Worm (Caenorhabditis elegans) whole organism, midembryonic: ENCODE data around the gene dhs-23.
"Not testable (repeated sequence)": the region's sequence is repeated elsewhere in the genome, so short reads cannot be mapped to it uniquely, and the experiment has no call there.

Experiments
- T22C8.4 ChIP-seq: fragments of 200-800 bp; sonication (Bioruptor generic); IDR thresholded peaks from 2 replicates; pipeline ENCODE4 v1.3.6; 2022; ENCODE audit warnings: missing genetic modification characterization, missing compliant biosample characterization
- cog-1 ChIP-seq: sonication (generic microtip); optimal IDR thresholded peaks from 2 replicates; lab custom pipeline; 2016; ENCODE audit warnings: missing genetic modification characterization, missing compliant biosample characterization
- flt-1 ChIP-seq: fragments of 200-800 bp; sonication (Bioruptor generic); IDR thresholded peaks from 2 replicates; pipeline ENCODE4 v1.3.6; 2022; ENCODE audit warnings: missing genetic modification characterization, missing compliant biosample characterization
- klf-2 ChIP-seq: fragments of 200-800 bp; sonication (Bioruptor generic); conservative IDR thresholded peaks from 2 replicates; pipeline ENCODE4 v1.3.6; 2022; ENCODE audit warnings: missing genetic modification reagents, missing genetic modification characterization, missing compliant biosample characterization
- med-1 ChIP-seq: sonication (generic microtip); optimal IDR thresholded peaks from 2 replicates; lab custom pipeline; 2017; ENCODE audit warnings: missing genetic modification characterization, mild to moderate bottlenecking, missing compliant biosample characterization, antibody characterized with exemption, missing genetic modification reagents; ENCODE audit not compliant: insufficient read depth
- ref-1 ChIP-seq: fragments of 200-800 bp; sonication (Bioruptor generic); conservative IDR thresholded peaks from 2 replicates; pipeline ENCODE4 v1.3.6; 2022; ENCODE audit warnings: missing genetic modification reagents, missing genetic modification characterization, missing compliant biosample characterization
- tab-1 ChIP-seq: fragments of 200-800 bp; sonication (Bioruptor generic); IDR thresholded peaks from 2 replicates; pipeline ENCODE4 v1.3.6; 2022; ENCODE audit warnings: missing genetic modification characterization, missing compliant biosample characterization
- ztf-23 ChIP-seq: fragments of 200-800 bp; sonication (Bioruptor generic); IDR thresholded peaks from 2 replicates; pipeline ENCODE4 v1.3.6; 2022; ENCODE audit warnings: missing genetic modification reagents, missing genetic modification characterization, missing compliant biosample characterization
- ztf-29 ChIP-seq: fragments of 200-800 bp; sonication (Bioruptor generic); IDR thresholded peaks from 2 replicates; pipeline ENCODE4 v1.3.6; 2022; ENCODE audit warnings: missing genetic modification reagents, missing genetic modification characterization, missing compliant biosample characterization

The dhs-23 gene

ce11 chrV:15352376-15352775 lies 28.6 kb upstream of the dhs-23 start, which contains the start of gene srx-58:
srx-58 (plus strand) TSS chrV:15352676.
- TF ChIP-seq ref-1 (GFP tag; lab: Robert Waterston, UW) (no peak), flt-1 (GFP tag; lab: Robert Waterston, UW) (no peak), tab-1 (GFP tag; lab: Robert Waterston, UW) (no peak), ztf-23 (GFP tag; lab: Robert Waterston, UW) (no peak), T22C8.4 (GFP tag; lab: Robert Waterston, UW) (no peak), med-1 (GFP tag; lab: Kevin White, UChicago) (no peak), ztf-29 (GFP tag; lab: Robert Waterston, UW) (no peak)

ce11 chrV:15354648-15355047 lies 26.4 kb upstream of the dhs-23 start, which contains the start of gene C29F3.7:
C29F3.7 (plus strand) TSS chrV:15354901.
- no peak for TF ChIP-seq ztf-23 (GFP tag; lab: Robert Waterston, UW)
- no peak for TF ChIP-seq med-1 (GFP tag; lab: Kevin White, UChicago)
- no peak for TF ChIP-seq cog-1 (tag; lab: Kevin White, UChicago)
- TF ChIP-seq T22C8.4 (GFP tag; lab: Robert Waterston, UW): no peak
- TF ChIP-seq tab-1 (GFP tag; lab: Robert Waterston, UW): no peak
- TF ChIP-seq ref-1 (GFP tag; lab: Robert Waterston, UW): no peak
- TF ChIP-seq klf-2 (GFP tag; lab: Robert Waterston, UW): no peak
- no peak for TF ChIP-seq flt-1 (GFP tag; lab: Robert Waterston, UW)
- TF ChIP-seq ztf-29 (GFP tag; lab: Robert Waterston, UW): no peak

DNA sequence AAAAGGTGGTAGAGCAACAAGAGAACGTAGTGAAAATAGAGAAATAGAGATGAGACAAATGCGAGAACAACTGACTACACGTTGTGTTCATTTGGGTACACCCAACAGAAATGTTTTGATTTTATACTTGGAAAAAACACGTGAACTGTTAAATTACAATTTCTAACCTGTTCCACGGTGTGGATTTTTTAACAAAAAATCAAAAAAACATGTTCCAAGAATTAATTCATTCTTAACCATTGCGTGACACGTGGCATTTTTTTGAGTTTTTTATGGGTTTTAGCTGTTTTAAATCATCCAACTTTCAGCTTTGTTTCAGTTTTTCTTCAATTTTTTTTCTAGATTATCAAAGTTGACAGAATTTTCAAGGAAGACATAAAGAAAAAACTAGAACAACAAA lies 19.6 kb upstream of the dhs-23 start, which contains the start of gene ech-1.1:
ech-1.1 (minus strand) TSS at position 101 of the 400 bp plus-strand sequence.
- not testable (repeated sequence) for TF ChIP-seq T22C8.4 (GFP tag; lab: Robert Waterston, UW); cog-1 (tag; lab: Kevin White, UChicago); ref-1 (GFP tag; lab: Robert Waterston, UW)

DNA sequence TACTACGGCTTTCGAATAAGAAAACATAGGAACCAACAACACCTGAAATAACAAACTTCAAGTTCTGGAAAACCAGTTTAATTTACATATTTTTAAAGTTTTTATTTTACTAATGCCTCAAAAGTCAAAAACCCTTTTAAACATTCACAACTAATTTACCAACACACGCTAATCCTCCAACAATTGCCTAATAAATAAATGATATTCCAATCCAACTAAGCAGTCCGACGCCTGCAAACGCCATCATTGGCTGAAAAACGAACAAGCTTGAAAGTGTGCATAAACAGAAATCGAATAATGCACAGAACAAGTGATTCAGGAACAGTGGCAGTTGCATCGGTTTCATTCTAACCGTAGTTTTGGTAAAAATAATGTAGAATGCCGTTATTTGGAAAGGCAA lies 13.2 kb upstream of the dhs-23 start:
- TF ChIP-seq med-1 (GFP tag; lab: Kevin White, UChicago): no peak

ce11 chrV:15369707-15370106 lies 11.3 kb upstream of the dhs-23 start, which contains the start of gene nhr-269:
nhr-269 (minus strand) TSS chrV:15369807.
- TF ChIP-seq flt-1 (GFP tag; lab: Robert Waterston, UW): no peak
- TF ChIP-seq ref-1 (GFP tag; lab: Robert Waterston, UW): no peak
- no peak for TF ChIP-seq T22C8.4 (GFP tag; lab: Robert Waterston, UW)
- TF ChIP-seq ztf-23 (GFP tag; lab: Robert Waterston, UW): no peak

- no peak for TF ChIP-seq ref-1 (GFP tag; lab: Robert Waterston, UW)
- TF ChIP-seq ztf-23 (GFP tag; lab: Robert Waterston, UW): no peak
- no peak for TF ChIP-seq cog-1 (tag; lab: Kevin White, UChicago)
- TF ChIP-seq T22C8.4 (GFP tag; lab: Robert Waterston, UW): no peak
- no peak for TF ChIP-seq ztf-29 (GFP tag; lab: Robert Waterston, UW)
- no peak for TF ChIP-seq flt-1 (GFP tag; lab: Robert Waterston, UW)
- TF ChIP-seq klf-2 (GFP tag; lab: Robert Waterston, UW): no peak
- no peak for TF ChIP-seq tab-1 (GFP tag; lab: Robert Waterston, UW)
- no peak for TF ChIP-seq med-1 (GFP tag; lab: Kevin White, UChicago)
Measured at ce11 chrV:15376223-15376622, 4.8 kb upstream of the dhs-23 start, which contains the start of gene srh-52. srh-52 (minus strand) TSS chrV:15376323.

DNA sequence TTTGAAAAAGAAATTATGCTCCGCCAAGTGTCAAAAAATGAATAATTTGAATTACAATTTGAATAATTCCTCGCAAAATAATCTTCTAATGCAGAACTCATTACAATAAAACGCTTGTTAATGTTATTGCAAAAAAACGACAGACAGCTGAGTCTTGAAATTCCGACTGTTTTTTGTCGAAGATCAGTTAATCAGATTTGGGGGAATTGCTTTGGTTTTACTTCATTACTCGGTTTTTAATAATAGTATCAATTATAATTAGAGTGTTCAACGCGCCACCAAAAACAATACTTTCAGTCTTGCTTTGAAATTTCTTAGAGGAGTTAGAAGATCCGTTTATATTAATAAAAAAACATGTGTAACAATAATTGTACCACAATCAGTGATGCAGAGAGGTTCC lies 3.1 kb upstream of the dhs-23 start, which contains the start of gene srh-122:
srh-122 (minus strand) TSS at position 101 of the 400 bp plus-strand sequence.
- no peak for TF ChIP-seq ztf-29 (GFP tag; lab: Robert Waterston, UW)
- no peak for TF ChIP-seq ztf-23 (GFP tag; lab: Robert Waterston, UW)
- no peak for TF ChIP-seq flt-1 (GFP tag; lab: Robert Waterston, UW)
- no peak for TF ChIP-seq T22C8.4 (GFP tag; lab: Robert Waterston, UW)
- no peak for TF ChIP-seq ref-1 (GFP tag; lab: Robert Waterston, UW)
- no peak for TF ChIP-seq cog-1 (tag; lab: Kevin White, UChicago)
- no peak for TF ChIP-seq tab-1 (GFP tag; lab: Robert Waterston, UW)
- no peak for TF ChIP-seq med-1 (GFP tag; lab: Kevin White, UChicago)
- no peak for TF ChIP-seq klf-2 (GFP tag; lab: Robert Waterston, UW)

- no peak for TF ChIP-seq cog-1 (tag; lab: Kevin White, UChicago)
- TF ChIP-seq tab-1 (GFP tag; lab: Robert Waterston, UW): no peak
Measured at ce11 chrV:15379817-15380216, 1.2 kb upstream of the dhs-23 start, which contains the start of gene srh-251. srh-251 (minus strand) TSS chrV:15379917.

DNA sequence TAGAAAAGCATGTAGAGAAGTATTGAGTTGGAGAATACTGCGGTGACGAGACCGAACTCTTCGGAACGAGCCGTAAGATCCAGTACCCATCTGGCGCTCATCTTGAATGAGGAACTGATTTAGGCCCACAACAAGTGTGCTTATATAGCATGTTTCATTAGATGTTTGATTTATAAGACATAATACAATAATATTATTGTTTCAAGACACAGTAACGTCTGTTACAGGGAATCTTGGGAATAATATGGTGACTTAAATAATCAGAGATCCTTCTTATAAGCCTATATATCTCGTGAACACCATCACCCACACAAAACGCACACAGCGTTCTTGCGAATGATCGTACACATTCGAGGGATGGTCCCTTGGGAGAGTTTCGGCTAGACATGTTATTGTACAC lies 2.7 kb downstream of the dhs-23 start, which contains the start of gene str-88:
str-88 (minus strand) TSS at position 101 of the 400 bp plus-strand sequence.
- no peak for TF ChIP-seq ztf-23 (GFP tag; lab: Robert Waterston, UW)
- no peak for TF ChIP-seq tab-1 (GFP tag; lab: Robert Waterston, UW)
- TF ChIP-seq med-1 (GFP tag; lab: Kevin White, UChicago): no peak
- TF ChIP-seq klf-2 (GFP tag; lab: Robert Waterston, UW): no peak
- no peak for TF ChIP-seq T22C8.4 (GFP tag; lab: Robert Waterston, UW)
- no peak for TF ChIP-seq ref-1 (GFP tag; lab: Robert Waterston, UW)
- TF ChIP-seq ztf-29 (GFP tag; lab: Robert Waterston, UW): no peak
- no peak for TF ChIP-seq cog-1 (tag; lab: Kevin White, UChicago)
- no peak for TF ChIP-seq flt-1 (GFP tag; lab: Robert Waterston, UW)

- TF ChIP-seq cog-1 (tag; lab: Kevin White, UChicago) (no peak), flt-1 (GFP tag; lab: Robert Waterston, UW) (no peak), ztf-29 (GFP tag; lab: Robert Waterston, UW) (no peak), klf-2 (GFP tag; lab: Robert Waterston, UW) (no peak), T22C8.4 (GFP tag; lab: Robert Waterston, UW) (no peak), med-1 (GFP tag; lab: Kevin White, UChicago) (no peak), tab-1 (GFP tag; lab: Robert Waterston, UW) (no peak), ztf-23 (GFP tag; lab: Robert Waterston, UW) (no peak), ref-1 (GFP tag; lab: Robert Waterston, UW) (no peak)
Measured at ce11 chrV:15384733-15385132, 3.7 kb downstream of the dhs-23 start, which contains the start of gene str-102. str-102 (plus strand) TSS chrV:15385033.
